Worm (Caenorhabditis elegans) whole organism, young adult: Measurements from ENCODE around the gene spex-3.

Experiments
- B0019.2 ChIP-seq: fragments of 200-800 bp; sonication (Bioruptor generic); conservative IDR thresholded peaks from 2 replicates; pipeline ENCODE4 v1.3.6; 2022; ENCODE audit warnings: missing genetic modification reagents, missing genetic modification characterization, missing compliant biosample characterization
- B0035.1 ChIP-seq: sonication (generic microtip); optimal IDR thresholded peaks from 2 replicates; lab custom pipeline; 2016; ENCODE audit warnings: missing genetic modification characterization, mild to moderate bottlenecking, missing compliant biosample characterization, missing genotype, missing genetic modification reagents
- C06A6.2 ChIP-seq: fragments of 200-800 bp; sonication (Bioruptor generic); conservative IDR thresholded peaks from 2 replicates; pipeline ENCODE4 v1.3.6; 2022; ENCODE audit warnings: missing genetic modification characterization, missing compliant biosample characterization
- C17E4.6 ChIP-seq: fragments of 200-800 bp; sonication (Bioruptor generic); IDR thresholded peaks from 2 replicates; pipeline ENCODE4 v1.3.6; 2022; ENCODE audit warnings: missing genetic modification reagents, missing genetic modification characterization, missing compliant biosample characterization
- F37B4.10 ChIP-seq: fragments of 200-800 bp; sonication (Bioruptor generic); IDR thresholded peaks from 2 replicates; pipeline ENCODE4 v1.3.6; 2022; ENCODE audit warnings: missing genetic modification characterization, missing compliant biosample characterization
- F55B11.4 ChIP-seq: sonication (generic microtip); optimal IDR thresholded peaks from 2 replicates; lab custom pipeline; 2016; ENCODE audit warnings: missing compliant biosample characterization, missing genetic modification characterization, borderline replicate concordance; ENCODE audit not compliant: insufficient read depth
- F57A8.1 ChIP-seq: fragments of 200-800 bp; sonication (Bioruptor generic); optimal IDR thresholded peaks from 2 replicates; lab custom pipeline; 2018; ENCODE audit warnings: mild to moderate bottlenecking, missing genetic modification characterization, moderate library complexity, missing compliant biosample characterization
- T26A5.8 ChIP-seq: sonication (generic microtip); optimal IDR thresholded peaks from 2 replicates; lab custom pipeline; 2016; ENCODE audit warnings: missing genetic modification characterization, missing compliant biosample characterization
- Y56A3A.18 ChIP-seq: fragments of 200-800 bp; sonication (Bioruptor generic); IDR thresholded peaks from 2 replicates; pipeline ENCODE4 v1.3.6; 2022; ENCODE audit warnings: missing genetic modification reagents, missing genetic modification characterization, missing compliant biosample characterization
- ZK185.1 ChIP-seq: sonication (generic microtip); optimal IDR thresholded peaks from 2 replicates; lab custom pipeline; 2016; ENCODE audit warnings: mild to moderate bottlenecking, missing genetic modification characterization, missing compliant biosample characterization; ENCODE audit not compliant: poor library complexity, severe bottlenecking
- aptf-3 ChIP-seq: fragments of 200-800 bp; sonication (Bioruptor generic); IDR thresholded peaks from 2 replicates; pipeline ENCODE4 v1.3.6; 2022; ENCODE audit warnings: missing genetic modification characterization, missing compliant biosample characterization
- bed-1 ChIP-seq: fragments of 200-800 bp; sonication (Bioruptor generic); IDR thresholded peaks from 2 replicates; pipeline ENCODE4 v1.3.6; 2022; ENCODE audit warnings: missing genetic modification reagents, missing genetic modification characterization, missing compliant biosample characterization
- cebp-1 ChIP-seq, 2 experiments: fragments of 200-800 bp in 1 of 2; sonication (Bioruptor generic) in 1 of 2; sonication (generic microtip) in 1 of 2; IDR thresholded peaks in 1 of 2; optimal IDR thresholded peaks in 1 of 2; 2 replicates each; pipeline versions ENCODE4 v1.3.6 to Lab custom; 2017 to 2022; ENCODE audit warnings: missing compliant biosample characterization in 2 of 2, missing genetic modification characterization in 2 of 2, mild to moderate bottlenecking in 1 of 2, missing genetic modification reagents in 1 of 2, moderate library complexity in 1 of 2
- ceh-100 ChIP-seq: fragments of 200-800 bp; sonication (Bioruptor generic); IDR thresholded peaks from 2 replicates; pipeline ENCODE4 v1.3.6; 2022; ENCODE audit warnings: missing genetic modification reagents, missing genetic modification characterization, missing compliant biosample characterization
- ceh-40 ChIP-seq: fragments of 200-800 bp; sonication (Bioruptor generic); IDR thresholded peaks from 2 replicates; pipeline ENCODE4 v1.3.6; 2022; ENCODE audit warnings: missing genetic modification characterization, missing compliant biosample characterization
- ceh-58 ChIP-seq: fragments of 200-800 bp; sonication (Bioruptor generic); IDR thresholded peaks from 2 replicates; pipeline ENCODE4 v1.3.6; 2022; ENCODE audit warnings: missing genetic modification characterization, missing compliant biosample characterization
- ceh-79 ChIP-seq: sonication (generic microtip); optimal IDR thresholded peaks from 2 replicates; lab custom pipeline; 2017; ENCODE audit warnings: mild to moderate bottlenecking, missing genetic modification characterization, missing compliant biosample characterization
- dox-1 ChIP-seq: fragments of 200-800 bp; sonication (Bioruptor generic); IDR thresholded peaks from 2 replicates; pipeline ENCODE4 v1.3.6; 2022; ENCODE audit warnings: missing genetic modification reagents, missing genetic modification characterization, missing compliant biosample characterization
- ekl-4 ChIP-seq: fragments of 200-800 bp; sonication (Bioruptor generic); IDR thresholded peaks from 2 replicates; pipeline ENCODE4 v1.3.6; 2022; ENCODE audit warnings: missing genetic modification reagents, missing genetic modification characterization, missing compliant biosample characterization
- ets-4 ChIP-seq: fragments of 200-800 bp; sonication (Bioruptor generic); optimal IDR thresholded peaks from 2 replicates; lab custom pipeline; 2018; ENCODE audit warnings: mild to moderate bottlenecking, missing genetic modification characterization, missing compliant biosample characterization
- gei-17 ChIP-seq: fragments of 200-800 bp; sonication (Bioruptor generic); optimal IDR thresholded peaks from 2 replicates; lab custom pipeline; 2018; ENCODE audit warnings: mild to moderate bottlenecking, missing genetic modification characterization, missing compliant biosample characterization
- hlh-26 ChIP-seq: fragments of 200-800 bp; sonication (Bioruptor generic); conservative IDR thresholded peaks from 2 replicates; pipeline ENCODE4 v1.3.6; 2022; ENCODE audit warnings: missing genetic modification reagents, missing genetic modification characterization, missing compliant biosample characterization
- hmg-1.2 ChIP-seq: fragments of 200-800 bp; sonication (Bioruptor generic); IDR thresholded peaks from 2 replicates; pipeline ENCODE4 v1.3.6; 2022; ENCODE audit warnings: missing genetic modification reagents, missing genetic modification characterization, missing compliant biosample characterization
- hmg-20 ChIP-seq: fragments of 200-800 bp; sonication (Bioruptor generic); IDR thresholded peaks from 2 replicates; pipeline ENCODE4 v1.3.6; 2022; ENCODE audit warnings: missing genetic modification reagents, missing genetic modification characterization, missing compliant biosample characterization
- lin-40 ChIP-seq: sonication (generic microtip); optimal IDR thresholded peaks from 2 replicates; lab custom pipeline; 2016; ENCODE audit warnings: missing genetic modification characterization, mild to moderate bottlenecking, missing compliant biosample characterization, missing genotype, missing genetic modification reagents
- lir-1 ChIP-seq: fragments of 200-800 bp; sonication (Bioruptor generic); conservative IDR thresholded peaks from 2 replicates; pipeline ENCODE4 v1.3.6; 2022; ENCODE audit warnings: missing genetic modification reagents, missing genetic modification characterization, missing compliant biosample characterization
- madf-6 ChIP-seq: fragments of 200-800 bp; sonication (Bioruptor generic); IDR thresholded peaks from 2 replicates; pipeline ENCODE4 v1.3.6; 2022; ENCODE audit warnings: missing genetic modification reagents, missing genetic modification characterization, missing compliant biosample characterization
- mxl-1 ChIP-seq: sonication (generic microtip); optimal IDR thresholded peaks from 2 replicates; lab custom pipeline; 2016; ENCODE audit warnings: missing genetic modification characterization, missing compliant biosample characterization
- nhr-179 ChIP-seq: sonication (generic microtip); optimal IDR thresholded peaks from 2 replicates; lab custom pipeline; 2016; ENCODE audit warnings: mild to moderate bottlenecking, missing genetic modification characterization, missing compliant biosample characterization
- nhr-27 ChIP-seq: fragments of 200-800 bp; sonication (Bioruptor generic); optimal IDR thresholded peaks from 2 replicates; lab custom pipeline; 2018; ENCODE audit warnings: mild to moderate bottlenecking, missing genetic modification characterization, moderate library complexity, missing compliant biosample characterization
- nhr-90 ChIP-seq: sonication (generic microtip); optimal IDR thresholded peaks from 2 replicates; lab custom pipeline; 2016; ENCODE audit warnings: missing genotype, mild to moderate bottlenecking, missing genetic modification characterization, missing compliant biosample characterization
- pbrm-1 ChIP-seq: fragments of 200-800 bp; sonication (Bioruptor generic); IDR thresholded peaks from 2 replicates; pipeline ENCODE4 v1.3.6; 2022; ENCODE audit warnings: missing genetic modification reagents, missing genetic modification characterization, missing compliant biosample characterization
- pha-4 ChIP-seq: fragments of 150-350 bp; sonication (generic microtip); optimal IDR thresholded peaks from 2 replicates; lab custom pipeline; 2014; ENCODE audit warnings: missing biosample characterization, missing genetic modification reagents, missing genetic modification characterization
- sdz-38 ChIP-seq: sonication (generic microtip); optimal IDR thresholded peaks from 2 replicates; lab custom pipeline; 2016; ENCODE audit warnings: missing genotype, missing genetic modification characterization, missing compliant biosample characterization
- sea-2 ChIP-seq: fragments of 200-800 bp; sonication (Bioruptor generic); IDR thresholded peaks from 2 replicates; pipeline ENCODE4 v1.3.6; 2022; ENCODE audit warnings: missing genetic modification characterization, missing compliant biosample characterization
- snpc-1.1 ChIP-seq: sonication (generic microtip); optimal IDR thresholded peaks from 2 replicates; lab custom pipeline; 2017; ENCODE audit warnings: missing genetic modification characterization, mild to moderate bottlenecking, missing compliant biosample characterization, antibody characterized with exemption, moderate library complexity, missing genotype, missing genetic modification reagents; ENCODE audit not compliant: insufficient read depth
- snpc-4 ChIP-seq, 5 experiments: fragments of 150-350 bp in 1 of 5; sonication (generic microtip) in 4 of 5; optimal IDR thresholded peaks; 2 replicates each; lab custom pipeline; 2014 to 2018; ENCODE audit warnings: missing genetic modification characterization in 5 of 5, missing biosample characterization in 3 of 5, antibody characterized with exemption in 2 of 5, mild to moderate bottlenecking in 2 of 5, missing compliant biosample characterization in 2 of 5, missing genotype in 2 of 5, moderate library complexity in 2 of 5, missing genetic modification reagents in 1 of 5
- somi-1 ChIP-seq: fragments of 200-800 bp; sonication (Bioruptor generic); optimal IDR thresholded peaks from 2 replicates; lab custom pipeline; 2018; ENCODE audit warnings: mild to moderate bottlenecking, missing genetic modification characterization, missing compliant biosample characterization
- xnd-1 ChIP-seq: sonication (generic microtip); optimal IDR thresholded peaks from 2 replicates; lab custom pipeline; 2016; ENCODE audit warnings: missing genotype, missing genetic modification reagents, missing genetic modification characterization, missing compliant biosample characterization
- zfh-2 ChIP-seq: fragments of 200-800 bp; sonication (Bioruptor generic); conservative IDR thresholded peaks from 2 replicates; pipeline ENCODE4 v1.3.6; 2022; ENCODE audit warnings: missing genetic modification reagents, missing genetic modification characterization, missing compliant biosample characterization
- ztf-25 ChIP-seq: fragments of 200-800 bp; sonication (Bioruptor generic); IDR thresholded peaks from 2 replicates; pipeline ENCODE4 v1.3.6; 2022; ENCODE audit warnings: missing genetic modification reagents, missing genetic modification characterization, missing compliant biosample characterization
- ztf-28 ChIP-seq: fragments of 200-800 bp; sonication (Bioruptor generic); IDR thresholded peaks from 2 replicates; pipeline ENCODE4 v1.3.6; 2022; ENCODE audit warnings: missing genetic modification reagents, missing genetic modification characterization, missing compliant biosample characterization
- ztf-3 ChIP-seq: fragments of 200-800 bp; sonication (Bioruptor generic); optimal IDR thresholded peaks from 2 replicates; lab custom pipeline; 2018; ENCODE audit warnings: mild to moderate bottlenecking, missing genetic modification characterization, missing compliant biosample characterization

The spex-3 gene

DNA sequence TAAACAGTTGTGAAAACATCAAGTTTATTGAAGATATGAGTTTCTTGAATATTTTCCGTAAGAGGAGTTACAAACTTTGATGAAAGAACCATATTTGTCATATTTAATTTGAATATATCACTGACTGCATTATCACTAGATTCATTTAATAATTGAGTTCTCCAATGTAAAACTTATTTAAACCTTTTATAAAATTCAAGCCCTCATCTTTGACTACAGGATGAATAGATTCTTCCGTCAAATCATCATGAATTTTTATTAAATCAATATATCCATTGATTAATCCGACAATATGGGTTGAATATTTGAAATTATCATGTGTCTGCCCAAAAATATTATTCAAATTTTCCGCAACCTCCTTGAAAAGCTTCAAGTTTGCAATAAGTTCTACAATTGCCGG, 14.2 kb downstream of the spex-3 start, which contains the start of gene Y22D7AR.7:
TSS of gene Y22D7AR.7 (minus strand) at position 101 of the 400 bp plus-strand sequence.
- TF ChIP-seq xnd-1 (tag; lab: Kevin White, UChicago) (no peak), ceh-58 (no peak), gei-17 (GFP tag; lab: Kevin White, UChicago) (no peak), C17E4.6 (GFP tag; lab: Robert Waterston, UW) (no peak), madf-6 (GFP tag; lab: Robert Waterston, UW) (no peak), ceh-100 (GFP tag; lab: Robert Waterston, UW) (no peak), aptf-3 (GFP tag; lab: Robert Waterston, UW) (no peak), ceh-40 (GFP tag; lab: Robert Waterston, UW) (no peak), Y56A3A.18 (GFP tag; lab: Robert Waterston, UW) (no peak)

DNA sequence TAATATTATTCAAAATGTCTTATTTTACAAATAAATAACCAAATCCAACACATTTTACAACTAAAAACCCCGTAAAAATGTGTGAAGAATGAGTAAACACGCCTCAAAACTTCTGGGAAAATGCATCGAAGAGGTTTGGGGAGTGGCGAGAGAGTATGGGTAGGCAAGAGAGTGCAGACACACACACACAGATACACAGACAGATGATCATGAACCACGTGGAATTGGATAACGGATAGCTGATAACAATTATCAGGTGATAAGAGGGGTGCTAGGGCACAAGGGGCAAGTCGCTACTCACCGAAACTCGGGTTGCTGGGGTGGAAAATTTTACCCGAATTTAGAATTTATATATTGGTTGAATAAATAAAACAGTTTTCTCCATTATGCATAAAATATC, 20.0 kb downstream of the spex-3 start:
- TF ChIP-seq hmg-1.2 (GFP tag; lab: Robert Waterston, UW) (peak; percentile 80), somi-1 (GFP tag; lab: Kevin White, UChicago) (peak; percentile 27), mxl-1 (tag; lab: Kevin White, UChicago) (no peak), C06A6.2 (GFP tag; lab: Robert Waterston, UW) (0 out of 2 replicates have a peak, but pooled peaks have one; percentile 22)

DNA sequence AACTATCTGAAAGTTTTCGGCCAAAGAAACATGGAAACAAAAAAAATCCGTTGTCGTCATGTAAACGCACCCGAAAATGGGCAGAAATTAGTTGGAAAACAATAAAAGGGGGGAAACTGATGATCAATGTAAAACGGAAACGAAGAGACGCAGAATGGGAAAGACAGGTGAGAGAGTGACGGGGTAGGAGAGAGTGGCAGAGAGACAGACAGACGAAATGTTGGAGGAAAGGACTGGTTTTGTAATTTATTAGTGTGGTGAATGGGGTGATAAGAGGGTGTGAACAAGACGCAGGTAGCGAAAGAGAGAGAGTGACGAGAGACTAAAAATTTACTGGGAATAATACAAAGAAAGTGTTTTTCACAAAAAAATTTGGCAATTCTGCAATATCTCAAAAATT, 21.2 kb downstream of the spex-3 start:
- no peak for TF ChIP-seq ztf-28 (GFP tag; lab: Robert Waterston, UW)
- TF ChIP-seq lir-1 (GFP tag; lab: Robert Waterston, UW): peak; percentile 33; the same call in 1 of the 2 replicates
- no peak for TF ChIP-seq zfh-2 (GFP tag; lab: Robert Waterston, UW)
- TF ChIP-seq C06A6.2 (GFP tag; lab: Robert Waterston, UW): 0 out of 2 replicates have a peak, but pooled peaks have one; percentile 18
- TF ChIP-seq snpc-1.1 (tag; lab: Kevin White, UChicago): no peak
- no peak for TF ChIP-seq F57A8.1 (GFP tag; lab: Kevin White, UChicago)
- no peak for TF ChIP-seq hmg-20
- no peak for TF ChIP-seq ceh-79 (tag; lab: Kevin White, UChicago)
- TF ChIP-seq nhr-27 (tag; lab: Kevin White, UChicago): no peak
- no peak for TF ChIP-seq cebp-1 (GFP tag; IDR thresholded peaks at IDR 0.05; lab: Robert Waterston, UW)
- peak; percentile 61 for TF ChIP-seq cebp-1 (tag; optimal IDR thresholded peaks at IDR 0.05; lab: Kevin White, UChicago)
- no peak for TF ChIP-seq snpc-4 (GFP tag; optimal IDR thresholded peaks at IDR 0.05; lab: Kevin White, UChicago)
- TF ChIP-seq snpc-4 (tag; optimal IDR thresholded peaks at IDR 0.05; lab: Kevin White, UChicago): peak in 1 of 4 experiments; percentile 3
- no peak for TF ChIP-seq ceh-58
- TF ChIP-seq ekl-4 (GFP tag; lab: Robert Waterston, UW): no peak
- no peak for TF ChIP-seq F55B11.4 (tag; lab: Kevin White, UChicago)
- TF ChIP-seq bed-1 (GFP tag; lab: Robert Waterston, UW): no peak
- TF ChIP-seq sea-2 (GFP tag; lab: Robert Waterston, UW): no peak
- TF ChIP-seq B0035.1 (tag; lab: Kevin White, UChicago): no peak
- no peak for TF ChIP-seq madf-6 (GFP tag; lab: Robert Waterston, UW)
- peak; percentile 47 for TF ChIP-seq dox-1 (GFP tag; lab: Robert Waterston, UW)
- TF ChIP-seq ceh-40 (GFP tag; lab: Robert Waterston, UW): no peak
- TF ChIP-seq F37B4.10: no peak
- TF ChIP-seq B0019.2: no peak
- TF ChIP-seq nhr-90 (tag; lab: Kevin White, UChicago): no peak
- no peak for TF ChIP-seq pha-4
- TF ChIP-seq ZK185.1 (tag; lab: Kevin White, UChicago): no peak
- peak; percentile 1 for TF ChIP-seq ets-4 (GFP tag; lab: Kevin White, UChicago)
- no peak for TF ChIP-seq sdz-38 (tag; lab: Kevin White, UChicago)
- TF ChIP-seq T26A5.8: no peak
- no peak for TF ChIP-seq nhr-179 (tag; lab: Kevin White, UChicago)
- TF ChIP-seq pbrm-1 (GFP tag; lab: Robert Waterston, UW): peak; percentile 55; the same call in 1 of the 2 replicates
- TF ChIP-seq mxl-1 (tag; lab: Kevin White, UChicago): no peak
- TF ChIP-seq hlh-26 (GFP tag; lab: Robert Waterston, UW): no peak
- no peak for TF ChIP-seq ztf-3 (GFP tag; lab: Kevin White, UChicago)
- TF ChIP-seq lin-40 (tag; lab: Kevin White, UChicago): no peak
- TF ChIP-seq ztf-25 (GFP tag; lab: Robert Waterston, UW): no peak
